Fruit fly (Drosophila melanogaster) whole organism, embryonic: ENCODE measurements around the gene ATPsynepsilonL.
A peak's percentile ranks its signal among the peaks of the same experiment; 100 is the strongest.

Experiments used
- Atf6 ChIP-seq: fragments of 200-800 bp; sonication (Bioruptor generic); IDR thresholded peaks from 2 replicates; pipeline ENCODE4 v1.3.6; 2022; ENCODE audit warnings: missing biosample characterization, missing genetic modification characterization
- C15 ChIP-seq: fragments of 200-800 bp; sonication (Bioruptor generic); IDR thresholded peaks from 3 replicates; pipeline ENCODE4 v1.3.6; 2022; ENCODE audit warnings: missing biosample characterization, missing genetic modification characterization
- CG10462 ChIP-seq: fragments of 200-800 bp; sonication (Bioruptor generic); optimal IDR thresholded peaks from 2 replicates; lab custom pipeline; 2016; ENCODE audit warnings: missing biosample characterization, missing genetic modification characterization
- CG11247 ChIP-seq: fragments of 200-800 bp; sonication (Bioruptor generic); IDR thresholded peaks from 2 replicates; pipeline ENCODE4 v1.3.6; 2022; ENCODE audit warnings: missing biosample characterization, missing genetic modification characterization
- CG1233 ChIP-seq: fragments of 200-800 bp; sonication (Bioruptor generic); optimal IDR thresholded peaks from 4 replicates; lab custom pipeline; 2018; ENCODE audit warnings: missing biosample characterization, mild to moderate bottlenecking, missing genetic modification characterization
- CG12391 ChIP-seq: fragments of 200-800 bp; sonication (Bioruptor generic); optimal IDR thresholded peaks from 3 replicates; lab custom pipeline; 2018; ENCODE audit warnings: missing biosample characterization, mild to moderate bottlenecking, missing genetic modification characterization, moderate library complexity
- CG13624 ChIP-seq: fragments of 200-800 bp; sonication (Bioruptor generic); optimal IDR thresholded peaks from 2 replicates; lab custom pipeline; 2016; ENCODE audit warnings: missing biosample characterization, missing genetic modification characterization
- CG17359 ChIP-seq: fragments of 200-800 bp; sonication (Bioruptor generic); optimal IDR thresholded peaks from 3 replicates; lab custom pipeline; 2018; ENCODE audit warnings: missing biosample characterization, mild to moderate bottlenecking, missing genetic modification characterization, moderate library complexity
- CG17612 ChIP-seq: fragments of 200-800 bp; sonication (Bioruptor generic); IDR thresholded peaks from 2 replicates; pipeline ENCODE4 v1.3.6; 2022; ENCODE audit warnings: missing biosample characterization, missing genetic modification characterization
- CG18262 ChIP-seq: fragments of 200-800 bp; optimal IDR thresholded peaks from 3 replicates; lab custom pipeline; 2019; ENCODE audit warnings: missing biosample characterization, mild to moderate bottlenecking, missing genetic modification characterization, moderate library complexity
- CG18619 ChIP-seq: fragments of 200-800 bp; sonication (Bioruptor generic); optimal IDR thresholded peaks from 3 replicates; lab custom pipeline; 2017; ENCODE audit warnings: missing biosample characterization, mild to moderate bottlenecking, missing genetic modification characterization
- CG2202 ChIP-seq: fragments of 200-800 bp; sonication (Bioruptor generic); optimal IDR thresholded peaks from 2 replicates; lab custom pipeline; 2018; ENCODE audit warnings: missing biosample characterization, mild to moderate bottlenecking, missing genetic modification characterization
- CG3065 ChIP-seq: fragments of 200-800 bp; sonication (Bioruptor generic); optimal IDR thresholded peaks from 2 replicates; lab custom pipeline; 2016; ENCODE audit warnings: missing biosample characterization, missing genetic modification characterization
- CG3407 ChIP-seq: fragments of 200-800 bp; sonication (Bioruptor generic); optimal IDR thresholded peaks from 2 replicates; lab custom pipeline; 2018; ENCODE audit warnings: missing biosample characterization, mild to moderate bottlenecking, missing genetic modification characterization
- CG4707 ChIP-seq: fragments of 200-800 bp; sonication (Bioruptor generic); optimal IDR thresholded peaks from 2 replicates; lab custom pipeline; 2018; ENCODE audit warnings: missing biosample characterization, mild to moderate bottlenecking, missing genetic modification characterization, moderate library complexity
- CG4820 ChIP-seq: fragments of 200-800 bp; sonication (Bioruptor generic); optimal IDR thresholded peaks from 3 replicates; lab custom pipeline; 2016; ENCODE audit warnings: missing biosample characterization, missing genetic modification characterization
- CG6175 ChIP-seq: fragments of 200-800 bp; sonication (Bioruptor generic); IDR thresholded peaks from 3 replicates; pipeline ENCODE4 v1.3.6; 2022; ENCODE audit warnings: missing biosample characterization, missing genetic modification characterization
- CG8290 ChIP-seq, 3 experiments: fragments of 200-800 bp; sonication (Bioruptor generic); optimal IDR thresholded peaks; 2 replicates each; lab custom pipeline; 2016 to 2019; ENCODE audit warnings: missing biosample characterization in 3 of 3, missing genetic modification characterization in 3 of 3, mild to moderate bottlenecking in 2 of 3, moderate library complexity in 1 of 3
- CG8478 ChIP-seq: fragments of >200 bp; optimal IDR thresholded peaks from 2 replicates; lab custom pipeline; 2018
- CG8944 ChIP-seq: fragments of 200-800 bp; sonication (Bioruptor generic); optimal IDR thresholded peaks from 3 replicates; lab custom pipeline; 2016; ENCODE audit warnings: missing biosample characterization, missing genetic modification characterization
- CG9876 ChIP-seq: fragments of 200-800 bp; sonication (Bioruptor generic); optimal IDR thresholded peaks from 2 replicates; lab custom pipeline; 2016; ENCODE audit warnings: missing biosample characterization, missing genetic modification characterization
- CrebB ChIP-seq: fragments of 200-800 bp; sonication (Bioruptor generic); optimal IDR thresholded peaks from 3 replicates; lab custom pipeline; 2018; ENCODE audit warnings: missing biosample characterization, mild to moderate bottlenecking, missing genetic modification characterization
- D19A ChIP-seq: fragments of 200-800 bp; optimal IDR thresholded peaks from 3 replicates; lab custom pipeline; 2019; ENCODE audit warnings: missing biosample characterization, mild to moderate bottlenecking, missing genetic modification characterization, moderate library complexity
- Dref ChIP-seq: fragments of 200-800 bp; sonication (Bioruptor generic); IDR thresholded peaks from 2 replicates; pipeline ENCODE4 v1.3.6; 2022; ENCODE audit warnings: missing biosample characterization, missing genetic modification characterization
- Ets65A ChIP-seq: fragments of 200-800 bp; sonication (Bioruptor generic); peaks from one replicate; lab custom pipeline; 2016; ENCODE audit warnings: missing biosample characterization, missing genetic modification characterization
- HmgZ ChIP-seq: fragments of 200-800 bp; sonication (Bioruptor generic); optimal IDR thresholded peaks from 2 replicates; lab custom pipeline; 2018; ENCODE audit warnings: missing biosample characterization, mild to moderate bottlenecking, missing genetic modification characterization
- Hr51 ChIP-seq, 2 experiments: fragments of 200-800 bp; sonication (Bioruptor generic); optimal IDR thresholded peaks; 2 replicates in 1 of 2; 3 replicates in 1 of 2; lab custom pipeline; 2016 to 2018; ENCODE audit warnings: missing biosample characterization in 2 of 2, missing genetic modification characterization in 2 of 2, mild to moderate bottlenecking in 1 of 2, moderate library complexity in 1 of 2
- Mes4 ChIP-seq: fragments of 200-800 bp; sonication (Bioruptor generic); optimal IDR thresholded peaks from 2 replicates; lab custom pipeline; 2016; ENCODE audit warnings: missing biosample characterization, missing genetic modification characterization
- Mrtf ChIP-seq: fragments of 200-800 bp; sonication (Bioruptor generic); IDR thresholded peaks from 3 replicates; pipeline ENCODE4 v1.3.6; 2022; ENCODE audit warnings: missing biosample characterization, missing genetic modification characterization
- Tbp ChIP-seq: fragments of >200 bp; optimal IDR thresholded peaks from 2 replicates; lab custom pipeline; 2018; ENCODE audit warnings: missing biosample characterization, missing genetic modification characterization
- bcd ChIP-seq: fragments of 200-800 bp; sonication (Bioruptor generic); optimal IDR thresholded peaks from 2 replicates; lab custom pipeline; 2017; ENCODE audit warnings: missing biosample characterization, mild to moderate bottlenecking, missing genetic modification characterization
- br ChIP-seq: fragments of >200 bp; optimal IDR thresholded peaks from 2 replicates; lab custom pipeline; 2017
- btn ChIP-seq: fragments of 200-800 bp; sonication (Bioruptor generic); optimal IDR thresholded peaks from 2 replicates; lab custom pipeline; 2016; ENCODE audit warnings: missing biosample characterization, missing genetic modification characterization
- corto ChIP-seq: fragments of 200-800 bp; sonication (Bioruptor generic); optimal IDR thresholded peaks from 2 replicates; lab custom pipeline; 2016; ENCODE audit warnings: missing biosample characterization, mild to moderate bottlenecking, missing genetic modification characterization, moderate library complexity
- dati ChIP-seq: fragments of 200-800 bp; sonication (Bioruptor generic); IDR thresholded peaks from 2 replicates; pipeline ENCODE4 v1.3.6; 2022; ENCODE audit warnings: missing biosample characterization, missing genetic modification characterization
- dmrt11E ChIP-seq: fragments of 200-800 bp; sonication (Bioruptor generic); optimal IDR thresholded peaks from 3 replicates; lab custom pipeline; 2018; ENCODE audit warnings: missing biosample characterization, mild to moderate bottlenecking, missing genetic modification characterization, moderate library complexity
- eve ChIP-seq, 2 experiments: fragments of >200 bp; optimal IDR thresholded peaks; 2 replicates each; lab custom pipeline; 2017; ENCODE audit warnings: missing biosample characterization in 2 of 2, missing genetic modification characterization in 2 of 2
- fd3F ChIP-seq: fragments of 200-800 bp; sonication (Bioruptor generic); optimal IDR thresholded peaks from 2 replicates; lab custom pipeline; 2018; ENCODE audit warnings: missing biosample characterization, mild to moderate bottlenecking, missing genetic modification characterization, moderate library complexity
- gcm ChIP-seq: fragments of 200-800 bp; sonication (Bioruptor generic); optimal IDR thresholded peaks from 2 replicates; lab custom pipeline; 2019; ENCODE audit warnings: missing biosample characterization, mild to moderate bottlenecking, missing genetic modification characterization, moderate library complexity
- gem ChIP-seq: fragments of 200-800 bp; sonication (Bioruptor generic); optimal IDR thresholded peaks from 2 replicates; lab custom pipeline; 2019; ENCODE audit warnings: missing biosample characterization, mild to moderate bottlenecking, missing genetic modification characterization, moderate library complexity
- gsb ChIP-seq: fragments of 200-800 bp; sonication (Bioruptor generic); IDR thresholded peaks from 2 replicates; pipeline ENCODE4 v1.3.6; 2022; ENCODE audit warnings: missing biosample characterization, missing genetic modification characterization
- ind ChIP-seq: fragments of 200-800 bp; sonication (Bioruptor generic); optimal IDR thresholded peaks from 3 replicates; lab custom pipeline; 2016; ENCODE audit warnings: missing biosample characterization, missing genetic modification characterization
- nom ChIP-seq: fragments of 200-800 bp; sonication (Bioruptor generic); optimal IDR thresholded peaks from 2 replicates; lab custom pipeline; 2017; ENCODE audit warnings: missing biosample characterization, missing genetic modification characterization, mild to moderate bottlenecking, moderate library complexity, missing genetic modification reagents
- p53 ChIP-seq: fragments of 200-800 bp; sonication (Bioruptor generic); optimal IDR thresholded peaks from 2 replicates; lab custom pipeline; 2016; ENCODE audit warnings: missing biosample characterization, missing genetic modification characterization
- pnt ChIP-seq: fragments of 200-800 bp; sonication (Bioruptor generic); optimal IDR thresholded peaks from 3 replicates; lab custom pipeline; 2016; ENCODE audit warnings: missing biosample characterization, missing genetic modification characterization
- ssp ChIP-seq: fragments of 200-800 bp; sonication (Bioruptor generic); IDR thresholded peaks from 2 replicates; pipeline ENCODE4 v1.3.6; 2022; ENCODE audit warnings: missing biosample characterization, missing genetic modification characterization
- sug ChIP-seq: fragments of 200-800 bp; optimal IDR thresholded peaks from 2 replicates; lab custom pipeline; 2019; ENCODE audit warnings: missing biosample characterization, mild to moderate bottlenecking, missing genetic modification characterization, moderate library complexity
- toy ChIP-seq: fragments of 200-800 bp; sonication (Bioruptor generic); IDR thresholded peaks from 2 replicates; pipeline ENCODE4 v1.3.6; 2022; ENCODE audit warnings: missing biosample characterization, missing genetic modification characterization
- ttk ChIP-seq: fragments of 200-800 bp; sonication (Bioruptor generic); IDR thresholded peaks from 2 replicates; pipeline ENCODE4 v2.1.2; 2022; ENCODE audit warnings: missing biosample characterization, missing genetic modification characterization
- usp ChIP-seq: fragments of >200 bp; optimal IDR thresholded peaks from 2 replicates; lab custom pipeline; 2017; ENCODE audit warnings: missing biosample characterization, missing genetic modification characterization

The ATPsynepsilonL gene

dm6 chr3R:10144103-10144998 is 22.8 kb downstream of the ATPsynepsilonL start, which contains the start of the genes TAF1B and Invadolysin (continued):
- no peak for TF ChIP-seq Mrtf (GFP tag; lab: Robert Waterston, UW)
- peak; percentile 48 for TF ChIP-seq sug (tag; lab: Kevin White, UChicago)
- 0 out of 2 replicates have a peak, but pooled peaks have one; percentile 4 for TF ChIP-seq CG17612 (GFP tag; lab: Robert Waterston, UW)
- TF ChIP-seq br (lab: Kevin White, UChicago): no peak
- TF ChIP-seq CG18262 (tag; lab: Kevin White, UChicago): peak; percentile 59
- 0 out of 2 replicates have a peak, but pooled peaks have one; percentile 28 for TF ChIP-seq ttk (GFP tag; lab: Robert Waterston, UW)
- no peak for TF ChIP-seq toy (GFP tag; lab: Robert Waterston, UW)
- peak; percentile 62 for TF ChIP-seq ind (GFP tag; lab: Kevin White, UChicago)
- peak; percentile 57 for TF ChIP-seq CG8290 (GFP tag; optimal IDR thresholded peaks at IDR 0.05; lab: Kevin White, UChicago)
- TF ChIP-seq CG8290 (tag; optimal IDR thresholded peaks at IDR 0.05; lab: Kevin White, UChicago): peak in 1 of 2 experiments; percentile 76
- peak; percentile 61; the same call in 1 of the 2 replicates for TF ChIP-seq Atf6 (GFP tag; lab: Robert Waterston, UW)
- TF ChIP-seq Tbp (GFP tag; lab: Kevin White, UChicago): peak; percentile 11
- peak; percentile 18 for TF ChIP-seq CG10462 (GFP tag; lab: Kevin White, UChicago)
- peak; percentile 40 for TF ChIP-seq D19A (tag; lab: Kevin White, UChicago)
- peak; percentile 87 for TF ChIP-seq Ets65A (GFP tag; lab: Kevin White, UChicago)
- TF ChIP-seq CG11247 (GFP tag; lab: Robert Waterston, UW): peak; percentile 49
- no peak for TF ChIP-seq usp (GFP tag; lab: Kevin White, UChicago)
- no peak for TF ChIP-seq gsb (GFP tag; lab: Robert Waterston, UW)
- peak; percentile 14 for TF ChIP-seq bcd
- TF ChIP-seq CG9876 (GFP tag; lab: Kevin White, UChicago): no peak
- TF ChIP-seq dmrt11E: peak; percentile 35
- no peak for TF ChIP-seq CG8478 (lab: Kevin White, UChicago)
- peak; percentile 81 for TF ChIP-seq CG12391 (tag; lab: Kevin White, UChicago)
- no peak for TF ChIP-seq C15
- peak; percentile 54 for TF ChIP-seq CG13624 (GFP tag; lab: Kevin White, UChicago)
- peak; percentile 46 for TF ChIP-seq CG18619 (GFP tag; lab: Kevin White, UChicago)
- peak; percentile 73 for TF ChIP-seq gem
- no peak for TF ChIP-seq CG2202
- peak; percentile 64 for TF ChIP-seq corto (GFP tag; lab: Kevin White, UChicago)
- peak; percentile 32 for TF ChIP-seq CrebB (tag; lab: Kevin White, UChicago)
- TF ChIP-seq CG1233 (GFP tag; lab: Kevin White, UChicago): no peak
- TF ChIP-seq CG4707: peak; percentile 62
- TF ChIP-seq dati (GFP tag; lab: Robert Waterston, UW): peak; percentile 51; the same call in 1 of the 2 replicates
- TF ChIP-seq p53 (GFP tag; lab: Kevin White, UChicago): no peak
- no peak for TF ChIP-seq pnt (GFP tag; lab: Kevin White, UChicago)
- TF ChIP-seq nom (GFP tag; lab: Kevin White, UChicago): no peak
- TF ChIP-seq HmgZ (tag; lab: Kevin White, UChicago): peak; percentile 52
- peak; percentile 40 for TF ChIP-seq CG17359
- no peak for TF ChIP-seq CG3065 (GFP tag; lab: Kevin White, UChicago)
- peak in 1 of 2 experiments; percentile 74 for TF ChIP-seq eve (GFP tag; optimal IDR thresholded peaks at IDR 0.05; lab: Kevin White, UChicago)
- no peak for TF ChIP-seq btn (GFP tag; lab: Kevin White, UChicago)
- TF ChIP-seq fd3F (GFP tag; lab: Kevin White, UChicago): no peak
- TF ChIP-seq Hr51 (GFP tag; optimal IDR thresholded peaks at IDR 0.05; lab: Kevin White, UChicago): peak in 1 of 2 experiments; percentile 57
- peak; percentile 84 for TF ChIP-seq Dref
- no peak for TF ChIP-seq ssp (GFP tag; lab: Robert Waterston, UW)
- no peak for TF ChIP-seq CG3407 (GFP tag; lab: Kevin White, UChicago)
- TF ChIP-seq gcm (GFP tag; lab: Kevin White, UChicago): no peak
- TF ChIP-seq CG8944 (GFP tag; lab: Kevin White, UChicago): no peak
- peak; percentile 37 for TF ChIP-seq Mes4
- peak; percentile 11 for TF ChIP-seq CG4820
- TF ChIP-seq CG6175 (GFP tag; lab: Robert Waterston, UW): no peak
